Fruit fly (Drosophila melanogaster) whole organism, embryonic: ENCODE data around the gene thoc6.

Experiments
- CG31365 ChIP-seq: fragments of 200-800 bp; sonication (Bioruptor generic); optimal IDR thresholded peaks from 2 replicates; lab custom pipeline; 2018; ENCODE audit warnings: missing biosample characterization, mild to moderate bottlenecking, missing genetic modification characterization
- Max ChIP-seq: fragments of 200-800 bp; sonication (Bioruptor generic); optimal IDR thresholded peaks from 2 replicates; lab custom pipeline; 2016; ENCODE audit warnings: missing biosample characterization, mild to moderate bottlenecking, missing genetic modification characterization
- Nf-YA ChIP-seq: fragments of 200-800 bp; sonication (Bioruptor generic); IDR thresholded peaks from 2 replicates; pipeline ENCODE4 v1.3.6; 2022; ENCODE audit warnings: missing biosample characterization, missing genetic modification characterization

DNA sequence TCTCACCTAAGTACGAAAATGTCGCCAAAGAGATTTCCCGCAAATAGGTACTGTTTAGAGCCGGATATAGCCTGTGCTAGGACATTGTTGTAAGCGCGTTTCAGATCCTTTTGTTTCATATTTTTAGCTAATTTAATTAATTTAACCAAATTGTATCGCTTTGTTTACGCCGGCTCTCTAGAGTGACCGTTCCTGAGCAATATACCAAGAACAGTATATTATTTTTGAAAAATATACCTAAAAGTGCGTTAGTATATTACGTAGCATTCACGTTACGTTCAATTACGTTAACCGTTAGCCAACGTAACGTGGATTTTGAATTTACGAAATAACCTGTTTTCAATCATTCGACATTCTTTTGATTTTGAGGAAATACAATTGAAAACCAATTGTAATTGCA, at the start of gene thoc6:
- TF ChIP-seq Nf-YA (GFP tag; lab: Robert Waterston, UW) (no peak), Max (GFP tag; lab: Kevin White, UChicago) (no peak), CG31365 (tag; lab: Kevin White, UChicago) (no peak)
